Worm (Caenorhabditis elegans) whole organism, young adult: ENCODE measurements around the gene npr-12.

ENCODE experiments used
- F57C9.4 ChIP-seq: sonication (generic microtip); optimal IDR thresholded peaks from 2 replicates; lab custom pipeline; 2017; ENCODE audit warnings: mild to moderate bottlenecking, missing genetic modification characterization, missing compliant biosample characterization
- T26A5.8 ChIP-seq: sonication (generic microtip); optimal IDR thresholded peaks from 2 replicates; lab custom pipeline; 2016; ENCODE audit warnings: missing genetic modification characterization, missing compliant biosample characterization
- bed-1 ChIP-seq: fragments of 200-800 bp; sonication (Bioruptor generic); IDR thresholded peaks from 2 replicates; pipeline ENCODE4 v1.3.6; 2022; ENCODE audit warnings: missing genetic modification reagents, missing genetic modification characterization, missing compliant biosample characterization
- ceh-58 ChIP-seq: fragments of 200-800 bp; sonication (Bioruptor generic); IDR thresholded peaks from 2 replicates; pipeline ENCODE4 v1.3.6; 2022; ENCODE audit warnings: missing genetic modification characterization, missing compliant biosample characterization
- madf-8 ChIP-seq: fragments of 200-800 bp; sonication (Bioruptor generic); conservative IDR thresholded peaks from 2 replicates; pipeline ENCODE4 v1.3.6; 2022; ENCODE audit warnings: missing genetic modification reagents, missing genetic modification characterization, missing compliant biosample characterization
- nfya-1 ChIP-seq: sonication (generic microtip); optimal IDR thresholded peaks from 2 replicates; lab custom pipeline; 2017; ENCODE audit warnings: antibody characterized with exemption, missing compliant biosample characterization, missing genetic modification characterization, borderline replicate concordance; ENCODE audit not compliant: insufficient read depth
- snpc-4 ChIP-seq, 5 experiments: fragments of 150-350 bp in 1 of 5; sonication (generic microtip) in 4 of 5; optimal IDR thresholded peaks; 2 replicates each; lab custom pipeline; 2014 to 2018; ENCODE audit warnings: missing genetic modification characterization in 5 of 5, missing biosample characterization in 3 of 5, antibody characterized with exemption in 2 of 5, mild to moderate bottlenecking in 2 of 5, missing compliant biosample characterization in 2 of 5, missing genotype in 2 of 5, moderate library complexity in 2 of 5, missing genetic modification reagents in 1 of 5
- tbp1 ChIP-seq: fragments of 200-800 bp; sonication (Bioruptor generic); optimal IDR thresholded peaks from 2 replicates; lab custom pipeline; 2018; ENCODE audit warnings: mild to moderate bottlenecking, missing genetic modification characterization, missing compliant biosample characterization
- unc-130 ChIP-seq: sonication (generic microtip); optimal IDR thresholded peaks from 2 replicates; lab custom pipeline; 2016; ENCODE audit warnings: missing genetic modification reagents, missing genetic modification characterization, missing compliant biosample characterization

DNA sequence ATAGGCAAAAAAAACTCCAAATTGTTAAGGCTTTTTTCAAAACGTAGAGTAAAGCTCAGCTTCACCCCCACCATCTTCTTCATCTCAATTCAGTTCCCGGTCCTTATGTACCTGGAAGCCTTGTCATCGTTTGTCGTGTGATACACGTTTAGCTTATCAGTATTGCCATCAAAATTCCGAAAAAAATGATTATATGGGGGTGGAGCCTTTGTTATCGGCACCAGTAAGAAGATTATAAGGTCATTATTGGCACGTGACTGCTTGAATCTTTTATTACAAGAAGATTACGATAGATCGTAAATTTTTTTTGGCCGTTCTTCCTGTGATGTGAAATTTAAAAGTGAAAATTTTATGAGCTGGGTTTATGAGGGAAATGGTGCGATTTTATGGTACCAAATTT, 57.0 kb downstream of the npr-12 start:
- TF ChIP-seq madf-8 (GFP tag; lab: Robert Waterston, UW) (no peak), F57C9.4 (no peak), T26A5.8 (no peak), nfya-1 (tag; lab: Kevin White, UChicago) (no peak), bed-1 (GFP tag; lab: Robert Waterston, UW) (no peak), ceh-58 (no peak), unc-130 (GFP tag; lab: Kevin White, UChicago) (no peak), snpc-4 (GFP tag; optimal IDR thresholded peaks at IDR 0.05; lab: Kevin White, UChicago) (no peak), snpc-4 (tag; optimal IDR thresholded peaks at IDR 0.05; lab: Kevin White, UChicago) (no peak), tbp1 (GFP tag; lab: Kevin White, UChicago) (peak; percentile 17)
